Worm (Caenorhabditis elegans) whole organism, late embryonic: ENCODE data around the gene lgc-38.

Experiments used
- C08G9.2 ChIP-seq: sonication (generic microtip); optimal IDR thresholded peaks from 2 replicates; lab custom pipeline; 2016; ENCODE audit warnings: mild to moderate bottlenecking, missing genetic modification characterization, moderate library complexity, missing compliant biosample characterization
- C38D4.7 ChIP-seq: fragments of 200-800 bp; sonication (Bioruptor generic); optimal IDR thresholded peaks from 2 replicates; lab custom pipeline; 2018; ENCODE audit warnings: mild to moderate bottlenecking, missing genetic modification characterization, moderate library complexity, missing compliant biosample characterization
- F13H6.1 ChIP-seq: sonication (generic microtip); optimal IDR thresholded peaks from 2 replicates; lab custom pipeline; 2016; ENCODE audit warnings: missing genetic modification characterization, missing compliant biosample characterization
- K02D7.2 ChIP-seq: sonication (generic microtip); optimal IDR thresholded peaks from 2 replicates; lab custom pipeline; 2017; ENCODE audit warnings: mild to moderate bottlenecking, missing genetic modification characterization, missing compliant biosample characterization
- T23F11.4 ChIP-seq: fragments of 200-800 bp; sonication (Bioruptor generic); optimal IDR thresholded peaks from 2 replicates; lab custom pipeline; 2018; ENCODE audit warnings: mild to moderate bottlenecking, missing genetic modification characterization, missing compliant biosample characterization
- Y22D7AL.16 ChIP-seq: sonication (generic microtip); optimal IDR thresholded peaks from 2 replicates; lab custom pipeline; 2016; ENCODE audit warnings: missing genetic modification characterization, missing compliant biosample characterization
- ahr-1 ChIP-seq: sonication (generic microtip); optimal IDR thresholded peaks from 2 replicates; lab custom pipeline; 2016; ENCODE audit warnings: missing genetic modification characterization, missing compliant biosample characterization
- ceh-14 ChIP-seq: sonication (generic microtip); optimal IDR thresholded peaks from 2 replicates; lab custom pipeline; 2016; ENCODE audit warnings: missing genotype, missing genetic modification characterization, missing compliant biosample characterization
- ceh-18 ChIP-seq: sonication (generic microtip); optimal IDR thresholded peaks from 2 replicates; lab custom pipeline; 2016; ENCODE audit warnings: missing genetic modification characterization, missing compliant biosample characterization
- ceh-2 ChIP-seq: sonication (generic microtip); optimal IDR thresholded peaks from 2 replicates; lab custom pipeline; 2016; ENCODE audit warnings: missing genotype, missing genetic modification characterization, missing compliant biosample characterization
- ceh-22 ChIP-seq: sonication (generic microtip); optimal IDR thresholded peaks from 2 replicates; lab custom pipeline; 2017; ENCODE audit warnings: missing biosample characterization, missing genetic modification characterization
- ceh-45 ChIP-seq: fragments of 200-800 bp; sonication (Bioruptor generic); IDR thresholded peaks from 2 replicates; pipeline ENCODE4 v1.3.6; 2022; ENCODE audit warnings: missing genetic modification reagents, missing genetic modification characterization, missing compliant biosample characterization
- ceh-48 ChIP-seq: sonication (generic microtip); optimal IDR thresholded peaks from 2 replicates; lab custom pipeline; 2016; ENCODE audit warnings: missing genetic modification characterization, inconsistent platforms, missing compliant biosample characterization
- ceh-6 ChIP-seq: fragments of 200-800 bp; sonication (Bioruptor generic); optimal IDR thresholded peaks from 2 replicates; lab custom pipeline; 2018; ENCODE audit warnings: mild to moderate bottlenecking, missing genetic modification characterization, missing compliant biosample characterization
- ceh-9 ChIP-seq: sonication (generic microtip); optimal IDR thresholded peaks from 2 replicates; lab custom pipeline; 2016; ENCODE audit warnings: mild to moderate bottlenecking, missing genetic modification characterization, inconsistent platforms, missing compliant biosample characterization
- elt-4 ChIP-seq: sonication (generic microtip); optimal IDR thresholded peaks from 2 replicates; lab custom pipeline; 2016; ENCODE audit warnings: missing genetic modification characterization, missing compliant biosample characterization
- fkh-10 ChIP-seq: fragments of 150-350 bp; optimal IDR thresholded peaks from 2 replicates; lab custom pipeline; 2014; ENCODE audit warnings: missing biosample characterization, missing genetic modification reagents, missing genetic modification characterization
- gmeb-2 ChIP-seq: sonication (generic microtip); optimal IDR thresholded peaks from 2 replicates; lab custom pipeline; 2016; ENCODE audit warnings: missing genetic modification characterization, inconsistent platforms, missing compliant biosample characterization
- hlh-13 ChIP-seq: fragments of 200-800 bp; sonication (Bioruptor generic); optimal IDR thresholded peaks from 2 replicates; lab custom pipeline; 2018; ENCODE audit warnings: mild to moderate bottlenecking, missing genetic modification characterization, missing compliant biosample characterization
- hlh-15 ChIP-seq: sonication (generic microtip); optimal IDR thresholded peaks from 2 replicates; lab custom pipeline; 2016; ENCODE audit warnings: missing genetic modification characterization, missing compliant biosample characterization
- hlh-8 ChIP-seq: sonication (generic microtip); optimal IDR thresholded peaks from 2 replicates; lab custom pipeline; 2016; ENCODE audit warnings: missing genotype, missing genetic modification characterization, missing compliant biosample characterization
- madf-2 ChIP-seq: sonication (generic microtip); optimal IDR thresholded peaks from 2 replicates; lab custom pipeline; 2017; ENCODE audit warnings: missing genetic modification characterization, missing compliant biosample characterization
- mec-3 ChIP-seq: sonication (generic microtip); optimal IDR thresholded peaks from 2 replicates; lab custom pipeline; 2016; ENCODE audit warnings: borderline replicate concordance, missing genetic modification characterization, missing compliant biosample characterization
- nhr-232 ChIP-seq: sonication (generic microtip); optimal IDR thresholded peaks from 2 replicates; lab custom pipeline; 2016; ENCODE audit warnings: missing genetic modification characterization, missing compliant biosample characterization
- npax-4 ChIP-seq: sonication (generic microtip); optimal IDR thresholded peaks from 2 replicates; lab custom pipeline; 2016; ENCODE audit warnings: missing genetic modification characterization, missing compliant biosample characterization
- pag-3 ChIP-seq: sonication (generic microtip); optimal IDR thresholded peaks from 2 replicates; lab custom pipeline; 2016; ENCODE audit warnings: missing compliant biosample characterization, missing genetic modification characterization, borderline replicate concordance
- pha-4 ChIP-seq: fragments of 150-350 bp; optimal IDR thresholded peaks from 2 replicates; lab custom pipeline; 2018; ENCODE audit warnings: missing biosample characterization, missing genetic modification reagents, missing genetic modification characterization
- pros-1 ChIP-seq: fragments of 150-350 bp; optimal IDR thresholded peaks from 2 replicates; lab custom pipeline; 2014; ENCODE audit warnings: missing biosample characterization, missing genetic modification reagents, missing genetic modification characterization
- ref-2 ChIP-seq: sonication (generic microtip); optimal IDR thresholded peaks from 2 replicates; lab custom pipeline; 2016; ENCODE audit warnings: missing genetic modification characterization, missing compliant biosample characterization
- rnt-1 ChIP-seq: sonication (generic microtip); optimal IDR thresholded peaks from 2 replicates; lab custom pipeline; 2016; ENCODE audit warnings: missing genetic modification characterization, missing compliant biosample characterization
- sdc-2 ChIP-seq: sonication (generic microtip); optimal IDR thresholded peaks from 2 replicates; lab custom pipeline; 2016; ENCODE audit warnings: missing genotype, missing genetic modification characterization, missing compliant biosample characterization
- sox-4 ChIP-seq: sonication (generic microtip); optimal IDR thresholded peaks from 2 replicates; lab custom pipeline; 2017; ENCODE audit warnings: mild to moderate bottlenecking, missing genetic modification characterization, inconsistent platforms, missing compliant biosample characterization
- syd-9 ChIP-seq: sonication (generic microtip); optimal IDR thresholded peaks from 2 replicates; lab custom pipeline; 2016; ENCODE audit warnings: mild to moderate bottlenecking, missing genetic modification characterization, moderate library complexity, missing compliant biosample characterization
- tbx-2 ChIP-seq: sonication (generic microtip); optimal IDR thresholded peaks from 2 replicates; lab custom pipeline; 2016; ENCODE audit warnings: missing genetic modification characterization, missing compliant biosample characterization
- tbx-7 ChIP-seq: sonication (generic microtip); optimal IDR thresholded peaks from 2 replicates; lab custom pipeline; 2016; ENCODE audit warnings: missing genotype, missing genetic modification characterization, missing compliant biosample characterization
- ttx-3 ChIP-seq: sonication (generic microtip); optimal IDR thresholded peaks from 2 replicates; lab custom pipeline; 2016; ENCODE audit warnings: missing genetic modification reagents, missing genetic modification characterization, missing compliant biosample characterization
- unc-3 ChIP-seq, 2 experiments: fragments of 200-800 bp in 1 of 2; sonication (Bioruptor generic) in 1 of 2; sonication (generic microtip) in 1 of 2; conservative IDR thresholded peaks in 1 of 2; optimal IDR thresholded peaks in 1 of 2; 2 replicates each; pipeline versions ENCODE4 v1.3.6 to Lab custom; 2016 to 2022; ENCODE audit warnings: missing compliant biosample characterization in 2 of 2, missing genetic modification characterization in 2 of 2, missing genetic modification reagents in 1 of 2
- unc-42 ChIP-seq: sonication (generic microtip); optimal IDR thresholded peaks from 2 replicates; lab custom pipeline; 2016; ENCODE audit warnings: missing genotype, missing genetic modification characterization, missing compliant biosample characterization
- unc-55 ChIP-seq: sonication (generic microtip); optimal IDR thresholded peaks from 2 replicates; lab custom pipeline; 2017; ENCODE audit warnings: missing biosample characterization, missing genetic modification reagents, missing genetic modification characterization
- unc-86 ChIP-seq: sonication (generic microtip); optimal IDR thresholded peaks from 2 replicates; lab custom pipeline; 2016; ENCODE audit warnings: missing genetic modification characterization, missing compliant biosample characterization
- zip-5 ChIP-seq: sonication (generic microtip); optimal IDR thresholded peaks from 2 replicates; lab custom pipeline; 2016; ENCODE audit warnings: missing genetic modification characterization, missing compliant biosample characterization

The lgc-38 gene

DNA sequence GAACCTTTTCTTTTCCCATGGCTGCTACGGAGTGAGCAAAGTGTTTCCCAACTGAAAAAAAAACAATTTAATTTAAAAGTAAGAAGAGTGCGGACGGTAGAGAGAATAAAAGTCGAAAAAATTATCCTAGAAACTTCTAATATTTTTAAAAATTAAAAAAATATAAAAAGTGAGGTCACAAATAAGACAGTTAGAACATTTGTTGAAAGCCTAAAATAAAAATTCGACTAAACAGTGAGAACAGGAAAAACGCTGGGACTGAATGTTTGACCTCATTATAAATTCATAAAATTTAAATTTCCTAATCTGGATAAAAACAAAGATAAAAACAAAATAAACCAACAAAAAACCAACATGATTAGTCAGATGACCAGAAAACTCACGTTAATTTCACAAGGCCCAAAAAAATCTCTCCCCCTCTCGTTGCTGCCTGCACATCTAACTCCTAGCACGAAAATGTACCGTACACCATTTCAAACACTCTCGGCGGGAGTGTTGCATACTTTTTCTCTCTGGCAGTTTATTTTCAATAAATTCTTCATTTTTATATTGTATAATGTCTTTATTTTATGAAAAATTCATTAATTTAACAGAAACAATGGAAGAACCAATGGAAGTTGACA is 37.2 kb upstream of the lgc-38 start, which contains the start of the genes eef-1A.1 and rfc-4 (continued):
- peak; percentile 66 for TF ChIP-seq tbx-2 (tag; lab: Kevin White, UChicago)
- TF ChIP-seq hlh-8 (tag; lab: Kevin White, UChicago), result peak; percentile 19
- no peak for TF ChIP-seq fkh-10
- peak; percentile 36 for TF ChIP-seq sox-4 (tag; lab: Kevin White, UChicago)
- TF ChIP-seq ceh-6 (GFP tag; lab: Kevin White, UChicago), result peak; percentile 6
- peak; percentile 55 for TF ChIP-seq ceh-14 (tag; lab: Kevin White, UChicago)
- TF ChIP-seq elt-4 (tag; lab: Kevin White, UChicago), result no peak
- no peak for TF ChIP-seq ceh-45 (GFP tag; lab: Robert Waterston, UW)
- TF ChIP-seq pros-1 (tag; lab: Kevin White, UChicago), result peak; percentile 68
- peak; percentile 28 for TF ChIP-seq ceh-2 (tag; lab: Kevin White, UChicago)
- TF ChIP-seq npax-4 (tag; lab: Kevin White, UChicago), result no peak
- peak; percentile 48 for TF ChIP-seq gmeb-2 (tag; lab: Kevin White, UChicago)
- peak; percentile 77 for TF ChIP-seq ref-2 (tag; lab: Kevin White, UChicago)
- peak; percentile 59 for TF ChIP-seq ttx-3 (tag; lab: Kevin White, UChicago)
- TF ChIP-seq ceh-22, result no peak
- TF ChIP-seq K02D7.2 (tag; lab: Kevin White, UChicago), result peak; percentile 2
- TF ChIP-seq zip-5 (tag; lab: Kevin White, UChicago), result peak; percentile 24
- peak; percentile 16 for TF ChIP-seq C38D4.7 (GFP tag; lab: Kevin White, UChicago)
- peak; percentile 42 for TF ChIP-seq syd-9
- TF ChIP-seq unc-42 (tag; lab: Kevin White, UChicago), result peak; percentile 83
- no peak for TF ChIP-seq mec-3
- no peak for TF ChIP-seq pag-3
- peak; percentile 34 for TF ChIP-seq rnt-1 (tag; lab: Kevin White, UChicago)
- TF ChIP-seq T23F11.4, result no peak
- TF ChIP-seq hlh-13 (GFP tag; lab: Kevin White, UChicago), result no peak
- peak; percentile 68 for TF ChIP-seq unc-86 (tag; lab: Kevin White, UChicago)

DNA sequence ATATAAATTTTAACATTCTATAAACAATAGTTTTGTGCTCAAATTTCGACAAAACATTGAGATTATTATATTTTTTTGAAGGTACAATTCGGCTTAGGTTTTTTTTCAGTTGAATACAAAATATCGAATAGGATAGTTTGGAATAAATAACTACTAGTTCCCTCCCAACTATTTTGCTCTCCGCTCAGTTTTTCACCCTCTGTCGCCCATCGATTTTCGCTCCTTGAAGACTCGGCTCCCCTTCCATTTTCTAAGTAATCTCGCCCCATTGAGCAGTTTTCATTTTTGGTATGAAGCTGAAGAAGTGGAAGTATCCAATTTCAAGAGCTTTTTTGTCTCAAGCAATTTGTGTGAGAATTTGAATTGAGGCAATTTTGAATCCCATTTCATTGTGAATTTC is 35.3 kb upstream of the lgc-38 start, which contains the start of gene F31E3.2:
Gene F31E3.2, plus strand, starts transcription at position 301 of the 400 bp plus-strand sequence.
- TF ChIP-seq ceh-48 (tag; lab: Kevin White, UChicago) (peak; percentile 22), madf-2 (tag; lab: Kevin White, UChicago) (no peak)

DNA sequence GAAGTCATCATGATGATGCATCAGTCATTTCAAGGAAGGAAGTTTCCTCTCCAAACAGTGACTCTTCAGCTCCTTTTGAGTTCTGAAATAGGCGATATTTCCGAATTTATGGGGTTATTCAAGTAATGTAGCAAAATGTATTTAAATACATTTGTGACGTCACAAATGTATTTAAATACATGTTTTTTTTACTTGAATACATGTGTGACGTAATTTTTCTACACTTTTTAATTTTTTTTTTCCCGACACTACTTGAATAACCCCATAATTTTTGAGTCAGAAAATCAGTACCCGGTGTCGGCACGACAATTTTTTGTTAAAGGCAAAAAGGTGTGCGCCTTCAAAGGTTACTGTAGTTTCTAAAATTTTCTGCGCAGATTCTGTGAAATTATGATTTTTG is 34.0 kb upstream of the lgc-38 start:
- TF ChIP-seq unc-3 (GFP tag; conservative IDR thresholded peaks at IDR 0.05; lab: Robert Waterston, UW) (no peak), unc-3 (tag; optimal IDR thresholded peaks at IDR 0.05; lab: Kevin White, UChicago) (no peak), C08G9.2 (tag; lab: Kevin White, UChicago) (no peak), fkh-10 (no peak), nhr-232 (tag; lab: Kevin White, UChicago) (no peak), unc-55 (GFP tag; lab: Kevin White, UChicago) (no peak), T23F11.4 (no peak), K02D7.2 (tag; lab: Kevin White, UChicago) (no peak), F13H6.1 (tag; lab: Kevin White, UChicago) (no peak), ahr-1 (no peak), Y22D7AL.16 (no peak), ceh-9 (tag; lab: Kevin White, UChicago) (no peak), pha-4 (tag; lab: Kevin White, UChicago) (no peak), hlh-15 (tag; lab: Kevin White, UChicago) (no peak), sdc-2 (tag; lab: Kevin White, UChicago) (no peak), ceh-18 (no peak), ttx-3 (tag; lab: Kevin White, UChicago) (no peak), tbx-7 (tag; lab: Kevin White, UChicago) (no peak), pag-3 (no peak)
